Worm (Caenorhabditis elegans): ENCODE data around the gene C45B2.6.

Gene C45B2.6

ce11 chrX:6059163-6059782 is 6.6 kb downstream of the C45B2.6 start:
- TF ChIP-seq mdl-1 (tag; optimal IDR thresholded peaks at IDR 0.05) (no peak), skn-1 (tag; optimal IDR thresholded peaks at IDR 0.05) (peak; percentile 2), pqm-1 (tag; optimal IDR thresholded peaks at IDR 0.05) (peak; percentile 55), nfya-1 (tag; optimal IDR thresholded peaks at IDR 0.05; ENCODE audit: insufficient read depth) (no peak), ztf-11 (tag; optimal IDR thresholded peaks at IDR 0.05) (no peak), ceh-82 (tag; optimal IDR thresholded peaks at IDR 0.05) (no peak), elt-2 (tag; optimal IDR thresholded peaks at IDR 0.05) (peak; percentile 98), nhr-11 (tag; optimal IDR thresholded peaks at IDR 0.05) (no peak), jun-1 (tag; optimal IDR thresholded peaks at IDR 0.05) (peak; percentile 15), lin-39 (tag; optimal IDR thresholded peaks at IDR 0.05) (no peak), nhr-77 (tag; optimal IDR thresholded peaks at IDR 0.05) (no peak)

DNA sequence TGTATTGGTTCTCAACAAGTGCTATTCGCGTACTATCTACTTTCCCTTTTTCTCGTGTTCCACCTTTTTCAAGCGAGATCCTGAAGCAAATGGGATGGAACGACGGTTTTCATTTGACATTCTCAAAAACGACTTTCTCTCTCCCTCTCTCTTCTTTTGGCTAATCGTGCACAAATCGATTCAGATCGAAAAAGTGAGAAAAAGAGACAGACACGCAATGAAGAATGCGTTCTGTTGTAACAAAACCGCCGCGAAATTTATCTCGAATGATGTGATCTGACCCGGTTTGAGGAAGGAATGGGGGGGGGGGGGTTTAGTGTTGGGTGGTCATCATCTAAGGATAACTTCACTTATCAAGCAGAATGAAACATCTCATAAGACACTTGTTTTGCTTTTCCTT is 11.7 kb downstream of the C45B2.6 start:
- TF ChIP-seq fos-1 (tag; optimal IDR thresholded peaks at IDR 0.05) (no peak), unc-62 (GFP tag; optimal IDR thresholded peaks at IDR 0.05) (no peak), nhr-28 (tag; optimal IDR thresholded peaks at IDR 0.05) (no peak), nhr-23 (tag; optimal IDR thresholded peaks at IDR 0.05) (peak; percentile 63), elt-1 (tag; optimal IDR thresholded peaks at IDR 0.05) (no peak), nhr-25 (tag; optimal IDR thresholded peaks at IDR 0.05) (peak; percentile 50), egl-5 (tag; optimal IDR thresholded peaks at IDR 0.05) (no peak), ceh-16 (tag; optimal IDR thresholded peaks at IDR 0.05) (no peak), daf-12 (tag; optimal IDR thresholded peaks at IDR 0.05) (no peak), zag-1 (tag; optimal IDR thresholded peaks at IDR 0.05) (no peak)

DNA sequence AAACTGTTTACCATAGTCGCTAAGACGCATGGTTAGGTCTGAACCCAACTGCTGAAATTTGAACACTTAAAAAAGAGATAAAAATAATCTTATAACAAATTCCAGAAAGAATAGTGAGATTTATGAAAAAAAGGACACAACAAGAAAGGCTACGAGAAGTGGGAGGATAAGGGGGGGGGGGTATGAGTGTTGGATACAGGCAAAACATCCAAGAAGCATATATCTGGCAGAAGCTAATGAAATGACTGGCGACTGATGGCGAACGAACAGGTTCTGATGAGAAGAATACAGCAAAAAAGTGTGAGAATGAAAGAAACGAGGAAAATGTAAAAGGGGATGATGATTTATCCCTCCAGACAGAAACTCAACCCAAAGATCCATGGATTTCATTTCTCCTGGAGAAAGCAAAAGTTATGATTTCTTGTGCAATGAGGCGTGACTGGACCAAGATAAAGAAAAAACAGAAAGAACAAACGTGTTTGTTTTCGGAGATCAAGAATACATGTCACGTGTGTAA is 13.3 kb downstream of the C45B2.6 start, which contains the start of gene ptr-4:
Gene ptr-4, minus strand, starts transcription at position 51 of the 517 bp plus-strand sequence.
- no peak for TF ChIP-seq R02D3.7 (tag; optimal IDR thresholded peaks at IDR 0.05)
- TF ChIP-seq nhr-25 (tag; optimal IDR thresholded peaks at IDR 0.05), result peak; percentile 13

DNA sequence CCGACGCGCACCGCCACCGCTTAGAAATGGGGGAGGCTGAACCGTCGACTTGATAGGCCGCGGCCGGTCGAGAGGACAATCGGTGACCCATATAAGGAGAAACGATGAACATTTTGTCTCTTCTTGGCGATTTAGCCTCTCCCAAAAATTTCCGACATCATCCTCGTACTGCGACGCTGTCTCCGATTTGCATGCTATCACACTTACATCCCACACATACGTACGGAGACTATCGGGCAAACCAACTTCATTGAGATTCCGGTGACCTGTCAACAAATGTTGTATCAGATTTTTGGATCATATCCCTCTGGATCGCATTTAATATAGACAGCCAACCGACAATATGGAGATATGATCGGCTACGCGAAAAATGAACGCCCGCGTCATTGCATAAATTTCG is 13.9 kb downstream of the C45B2.6 start:
- TF ChIP-seq nfya-1 (tag; optimal IDR thresholded peaks at IDR 0.05; ENCODE audit: insufficient read depth) (no peak), nhr-23 (tag; optimal IDR thresholded peaks at IDR 0.05) (peak; percentile 79)

DNA sequence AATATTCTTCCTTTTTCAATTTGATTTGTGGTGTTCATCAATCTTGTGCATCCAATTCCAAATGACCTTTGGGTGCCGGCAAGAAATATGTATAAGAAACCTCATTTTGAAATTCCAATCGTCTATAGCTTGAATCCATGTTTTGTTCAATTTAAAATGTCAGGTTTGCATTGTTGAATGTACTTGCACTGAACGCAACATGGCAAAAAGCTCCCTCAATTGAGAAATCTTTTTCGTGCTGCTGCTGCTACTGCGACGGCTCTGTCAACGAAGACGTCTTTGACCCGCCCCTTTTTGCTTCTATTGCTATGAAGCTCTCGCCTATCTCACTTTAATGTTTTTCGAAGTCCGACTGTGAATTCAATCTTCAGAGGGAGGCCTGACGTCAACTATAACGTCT is 22.5 kb downstream of the C45B2.6 start, which contains the start of gene lgc-58:
Gene lgc-58, plus strand, starts transcription at position 301 of the 400 bp plus-strand sequence.
- TF ChIP-seq nhr-11 (tag; optimal IDR thresholded peaks at IDR 0.05), result no peak
- TF ChIP-seq ztf-11 (tag; optimal IDR thresholded peaks at IDR 0.05), result no peak
- no peak for TF ChIP-seq lin-39 (tag; optimal IDR thresholded peaks at IDR 0.05)
- no peak for TF ChIP-seq aly-2 (tag; optimal IDR thresholded peaks at IDR 0.05)
- no peak for TF ChIP-seq jun-1 (tag; optimal IDR thresholded peaks at IDR 0.05)

DNA sequence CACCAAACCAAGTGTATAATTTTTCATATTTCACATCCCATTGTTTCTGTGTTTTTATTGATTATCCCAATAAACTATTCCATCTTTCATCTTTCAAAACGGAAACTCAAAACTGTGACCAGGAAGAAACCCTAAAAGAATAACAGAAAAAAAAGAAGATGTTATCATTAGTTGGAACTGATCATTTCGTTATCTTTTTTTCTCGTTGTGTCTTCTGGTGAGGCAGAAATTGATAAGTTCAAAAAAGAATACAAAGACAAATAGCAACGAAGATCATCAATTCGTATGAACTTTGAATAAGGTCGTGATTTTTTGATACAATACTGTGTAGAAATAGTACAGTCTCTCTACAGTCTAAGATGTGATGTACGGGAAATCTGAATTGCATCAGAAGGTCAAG is 29.1 kb downstream of the C45B2.6 start:
- TF ChIP-seq nhr-23 (tag; optimal IDR thresholded peaks at IDR 0.05), result peak; percentile 47
- no peak for TF ChIP-seq nhr-67 (tag; optimal IDR thresholded peaks at IDR 0.05)
- no peak for TF ChIP-seq unc-39 (tag; optimal IDR thresholded peaks at IDR 0.05)
- TF ChIP-seq hmg-11 (tag; optimal IDR thresholded peaks at IDR 0.05), result no peak
- no peak for TF ChIP-seq snpc-4 (tag; optimal IDR thresholded peaks at IDR 0.05)
- TF ChIP-seq elt-3 (tag; optimal IDR thresholded peaks at IDR 0.05), result peak in 1 of 3 experiments; percentile 7
- TF ChIP-seq unc-62 (GFP tag; optimal IDR thresholded peaks at IDR 0.05), result no peak
- TF ChIP-seq pha-4 (tag; optimal IDR thresholded peaks at IDR 0.05), result no peak
- TF ChIP-seq nfya-1 (tag; optimal IDR thresholded peaks at IDR 0.05; ENCODE audit: insufficient read depth), result no peak
- TF ChIP-seq ceh-28 (tag; optimal IDR thresholded peaks at IDR 0.05), result peak; percentile 14
- TF ChIP-seq nhr-12 (tag; optimal IDR thresholded peaks at IDR 0.05), result no peak
- TF ChIP-seq fkh-10 (GFP tag; optimal IDR thresholded peaks at IDR 0.05), result no peak
- no peak for TF ChIP-seq jun-1 (tag; optimal IDR thresholded peaks at IDR 0.05)
- no peak for TF ChIP-seq ztf-4 (tag; optimal IDR thresholded peaks at IDR 0.05)
- TF ChIP-seq ZK546.5 (tag; optimal IDR thresholded peaks at IDR 0.05), result no peak
- TF ChIP-seq fos-1 (tag; optimal IDR thresholded peaks at IDR 0.05), result no peak
- TF ChIP-seq tbx-2 (tag; optimal IDR thresholded peaks at IDR 0.05), result no peak
- no peak for TF ChIP-seq ztf-11 (tag; optimal IDR thresholded peaks at IDR 0.05)
- TF ChIP-seq eor-1 (tag; optimal IDR thresholded peaks at IDR 0.05), result no peak
- no peak for TF ChIP-seq egl-5 (tag; optimal IDR thresholded peaks at IDR 0.05)
- no peak for TF ChIP-seq skn-1 (tag; optimal IDR thresholded peaks at IDR 0.05)
- TF ChIP-seq elt-2 (tag; optimal IDR thresholded peaks at IDR 0.05), result peak; percentile 34
- no peak for TF ChIP-seq lin-15B (tag; optimal IDR thresholded peaks at IDR 0.05)

All from whole organism, L3 larva.